Worm (Caenorhabditis elegans) whole organism, early embryonic: ENCODE data around the gene C09E10.3.
A peak's percentile ranks its signal among the peaks of the same experiment; 100 is the strongest.

Source experiments
- B0310.2 ChIP-seq: sonication (generic microtip); optimal IDR thresholded peaks from 2 replicates; lab custom pipeline; 2016; ENCODE audit warnings: mild to moderate bottlenecking, missing genetic modification characterization, missing compliant biosample characterization
- F13C5.2 ChIP-seq: sonication (generic microtip); optimal IDR thresholded peaks from 2 replicates; lab custom pipeline; 2017; ENCODE audit warnings: mild to moderate bottlenecking, missing genetic modification characterization, inconsistent platforms, missing compliant biosample characterization
- aly-1 ChIP-seq: sonication (generic microtip); optimal IDR thresholded peaks from 2 replicates; lab custom pipeline; 2016; ENCODE audit warnings: missing genetic modification characterization, missing compliant biosample characterization
- ama-1 ChIP-seq: fragments of 150-350 bp; optimal IDR thresholded peaks from 2 replicates; lab custom pipeline; 2014
- ceh-13 ChIP-seq: fragments of 200-800 bp; sonication (Bioruptor generic); optimal IDR thresholded peaks from 2 replicates; lab custom pipeline; 2018; ENCODE audit warnings: mild to moderate bottlenecking, missing genetic modification characterization, missing compliant biosample characterization
- ceh-36 ChIP-seq: sonication (generic microtip); optimal IDR thresholded peaks from 2 replicates; lab custom pipeline; 2016; ENCODE audit warnings: missing genetic modification characterization, inconsistent platforms, missing compliant biosample characterization
- ets-7 ChIP-seq: sonication (generic microtip); optimal IDR thresholded peaks from 2 replicates; lab custom pipeline; 2016; ENCODE audit warnings: missing genotype, missing genetic modification characterization, missing compliant biosample characterization
- flt-1 ChIP-seq: fragments of 200-800 bp; sonication (Bioruptor generic); IDR thresholded peaks from 2 replicates; pipeline ENCODE4 v1.3.6; 2022; ENCODE audit warnings: missing genetic modification characterization, missing compliant biosample characterization
- hmbx-1 ChIP-seq: sonication (generic microtip); optimal IDR thresholded peaks from 2 replicates; lab custom pipeline; 2016; ENCODE audit warnings: mild to moderate bottlenecking, missing genetic modification characterization, missing compliant biosample characterization
- hmg-4 ChIP-seq: fragments of 200-800 bp; sonication (Bioruptor generic); optimal IDR thresholded peaks from 2 replicates; lab custom pipeline; 2018; ENCODE audit warnings: mild to moderate bottlenecking, missing genetic modification characterization, missing compliant biosample characterization
- hnd-1 ChIP-seq: sonication (generic microtip); optimal IDR thresholded peaks from 2 replicates; lab custom pipeline; 2016; ENCODE audit warnings: missing genetic modification characterization, missing compliant biosample characterization
- pes-1 ChIP-seq: fragments of 200-800 bp; sonication (Bioruptor generic); IDR thresholded peaks from 2 replicates; pipeline ENCODE4 v1.3.6; 2022; ENCODE audit warnings: missing genetic modification reagents, missing genetic modification characterization, missing compliant biosample characterization
- scrt-1 ChIP-seq: fragments of 200-800 bp; sonication (Bioruptor generic); IDR thresholded peaks from 2 replicates; pipeline ENCODE4 v1.3.6; 2022; ENCODE audit warnings: missing genetic modification characterization, missing compliant biosample characterization
- sea-1 ChIP-seq: fragments of 200-800 bp; sonication (Bioruptor generic); conservative IDR thresholded peaks from 2 replicates; pipeline ENCODE4 v1.3.6; 2022; ENCODE audit warnings: missing genetic modification characterization, missing compliant biosample characterization
- tbx-11 ChIP-seq: fragments of 200-800 bp; sonication (Bioruptor generic); IDR thresholded peaks from 2 replicates; pipeline ENCODE4 v1.3.6; 2022; ENCODE audit warnings: missing genetic modification characterization, missing compliant biosample characterization
- tbx-37 ChIP-seq: fragments of 200-800 bp; sonication (Bioruptor generic); conservative IDR thresholded peaks from 2 replicates; pipeline ENCODE4 v1.3.6; 2022; ENCODE audit warnings: missing genetic modification reagents, missing genetic modification characterization, missing compliant biosample characterization
- tra-4 ChIP-seq: sonication (generic microtip); optimal IDR thresholded peaks from 2 replicates; lab custom pipeline; 2017; ENCODE audit warnings: missing genetic modification characterization, missing compliant biosample characterization

Gene C09E10.3

ce11 chrX:952557-953083 is 38.6 kb downstream of the C09E10.3 start:
- TF ChIP-seq tra-4 (tag; lab: Kevin White, UChicago) = no peak
- TF ChIP-seq F13C5.2 (tag; lab: Kevin White, UChicago) = peak; percentile 31

- no peak for TF ChIP-seq B0310.2 (tag; lab: Kevin White, UChicago)
- no peak for TF ChIP-seq ets-7 (tag; lab: Kevin White, UChicago)
- TF ChIP-seq hmbx-1 (tag; lab: Kevin White, UChicago) = no peak
- TF ChIP-seq F13C5.2 (tag; lab: Kevin White, UChicago) = no peak
- no peak for TF ChIP-seq ceh-13 (GFP tag; lab: Kevin White, UChicago)
- no peak for TF ChIP-seq hmg-4 (GFP tag; lab: Kevin White, UChicago)
- TF ChIP-seq scrt-1 (GFP tag; lab: Robert Waterston, UW) = no peak
- TF ChIP-seq tra-4 (tag; lab: Kevin White, UChicago) = no peak
- TF ChIP-seq ceh-36 = no peak
- TF ChIP-seq sea-1 (GFP tag; lab: Robert Waterston, UW) = no peak
- no peak for TF ChIP-seq aly-1 (tag; lab: Kevin White, UChicago)
- no peak for TF ChIP-seq pes-1
- TF ChIP-seq flt-1 = no peak
- no peak for TF ChIP-seq ama-1 (lab: Kevin White, UChicago)
- no peak for TF ChIP-seq tbx-37 (GFP tag; lab: Robert Waterston, UW)
- no peak for TF ChIP-seq hnd-1 (tag; lab: Kevin White, UChicago)
- TF ChIP-seq tbx-11 (GFP tag; lab: Robert Waterston, UW) = no peak
These were observed 40.7 kb downstream of the C09E10.3 start, which contains the start of gene arr-1 for ce11 chrX:950482-950881. TSS of gene arr-1 (plus strand) at chrX:950782.

ce11 chrX:949466-949865 is 41.7 kb downstream of the C09E10.3 start:
- TF ChIP-seq ceh-36 = peak; percentile 38
- peak; percentile 69 for TF ChIP-seq ets-7 (tag; lab: Kevin White, UChicago)
- TF ChIP-seq tbx-11 (GFP tag; lab: Robert Waterston, UW) = peak; percentile 25; the same call in 1 of the 2 replicates
- TF ChIP-seq hmg-4 (GFP tag; lab: Kevin White, UChicago) = peak; percentile 98
- peak; percentile 36 for TF ChIP-seq B0310.2 (tag; lab: Kevin White, UChicago)
- peak; percentile 57; the same call in 1 of the 2 replicates for TF ChIP-seq flt-1
- TF ChIP-seq scrt-1 (GFP tag; lab: Robert Waterston, UW) = peak; percentile 64
- no peak for TF ChIP-seq hmbx-1 (tag; lab: Kevin White, UChicago)
- TF ChIP-seq hnd-1 (tag; lab: Kevin White, UChicago) = peak; percentile 10
- no peak for TF ChIP-seq ama-1 (lab: Kevin White, UChicago)
- TF ChIP-seq sea-1 (GFP tag; lab: Robert Waterston, UW) = peak; percentile 68; the same call in 1 of the 2 replicates
- no peak for TF ChIP-seq ceh-13 (GFP tag; lab: Kevin White, UChicago)
- no peak for TF ChIP-seq tra-4 (tag; lab: Kevin White, UChicago)
- TF ChIP-seq aly-1 (tag; lab: Kevin White, UChicago) = peak; percentile 67
- peak; percentile 23; the same call in 1 of the 2 replicates for TF ChIP-seq pes-1
- TF ChIP-seq F13C5.2 (tag; lab: Kevin White, UChicago) = peak; percentile 95
- TF ChIP-seq tbx-37 (GFP tag; lab: Robert Waterston, UW) = no peak

ce11 chrX:948783-949182 is 42.4 kb downstream of the C09E10.3 start, which contains the start of gene sms-2:
TSS of gene sms-2 (minus strand) at chrX:948883.
- no peak for TF ChIP-seq hmbx-1 (tag; lab: Kevin White, UChicago)
- TF ChIP-seq hnd-1 (tag; lab: Kevin White, UChicago) = no peak
- no peak for TF ChIP-seq F13C5.2 (tag; lab: Kevin White, UChicago)
- TF ChIP-seq pes-1 = no peak
- no peak for TF ChIP-seq hmg-4 (GFP tag; lab: Kevin White, UChicago)
- TF ChIP-seq ets-7 (tag; lab: Kevin White, UChicago) = no peak
- TF ChIP-seq tbx-11 (GFP tag; lab: Robert Waterston, UW) = no peak
- TF ChIP-seq B0310.2 (tag; lab: Kevin White, UChicago) = no peak
- no peak for TF ChIP-seq scrt-1 (GFP tag; lab: Robert Waterston, UW)
- no peak for TF ChIP-seq sea-1 (GFP tag; lab: Robert Waterston, UW)
- TF ChIP-seq flt-1 = no peak
- no peak for TF ChIP-seq tbx-37 (GFP tag; lab: Robert Waterston, UW)
- no peak for TF ChIP-seq tra-4 (tag; lab: Kevin White, UChicago)
- no peak for TF ChIP-seq aly-1 (tag; lab: Kevin White, UChicago)

- TF ChIP-seq F13C5.2 (tag; lab: Kevin White, UChicago) (no peak), ets-7 (tag; lab: Kevin White, UChicago) (no peak), flt-1 (no peak), hmbx-1 (tag; lab: Kevin White, UChicago) (no peak)
These were observed 43.3 kb downstream of the C09E10.3 start for ce11 chrX:947885-948284.

ce11 chrX:945669-946068 is 45.5 kb downstream of the C09E10.3 start:
- no peak for TF ChIP-seq ceh-36

ce11 chrX:943698-944097 is 47.5 kb downstream of the C09E10.3 start:
- 0 out of 2 replicates have a peak, but pooled peaks have one; percentile 39 for TF ChIP-seq flt-1
- peak; percentile 47; the same call in 1 of the 2 replicates for TF ChIP-seq pes-1
